Fruit fly (Drosophila melanogaster): ENCODE results near the gene GstD3.
A peak's percentile ranks its signal among the peaks of the same experiment; 100 is the strongest.

The GstD3 gene

DNA sequence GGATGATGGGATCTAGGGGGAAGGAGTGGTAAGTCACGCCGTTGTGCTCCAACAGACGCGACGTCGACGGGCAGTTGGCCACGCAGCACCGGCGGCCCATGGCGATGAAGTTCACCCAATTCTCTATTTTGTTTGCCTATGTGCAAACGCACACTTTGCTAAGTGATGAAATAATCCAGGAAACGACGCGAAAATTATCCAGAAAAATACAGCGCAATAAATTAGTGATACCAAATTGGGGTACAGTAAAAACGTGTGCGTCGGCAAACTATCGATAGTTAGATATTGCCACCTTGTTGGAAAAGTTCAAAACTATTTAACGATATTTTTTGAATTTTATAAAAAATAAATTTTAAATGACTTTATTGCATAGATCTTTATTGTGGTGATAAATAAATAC is 16.8 kb upstream of the GstD3 start, which contains the start of gene MBD-R2 (continued):
- TF ChIP-seq GATAe (GFP tag; conservative IDR thresholded peaks at IDR 0.05) (no peak), Dll (GFP tag; IDR thresholded peaks at IDR 0.05; ENCODE audit: partially characterized antibody) (peak; percentile 78), Ets97D (GFP tag; optimal IDR thresholded peaks at IDR 0.05) (no peak), Atf6 (GFP tag; IDR thresholded peaks at IDR 0.05) (no peak), CG8924 (tag; optimal IDR thresholded peaks at IDR 0.05) (no peak), gem (tag; optimal IDR thresholded peaks at IDR 0.05) (peak; percentile 22), Dref (GFP tag; IDR thresholded peaks at IDR 0.05) (peak; percentile 67), gcm2 (GFP tag; optimal IDR thresholded peaks at IDR 0.05) (no peak), gce (GFP tag; IDR thresholded peaks at IDR 0.05) (no peak), CG34376 (GFP tag; optimal IDR thresholded peaks at IDR 0.05) (no peak), vnd (GFP tag; IDR thresholded peaks at IDR 0.05; ENCODE audit: partially characterized antibody) (peak; percentile 52; the same call in 2 of the 3 replicates), CG4282 (GFP tag; optimal IDR thresholded peaks at IDR 0.05) (no peak), Adf1 (GFP tag; IDR thresholded peaks at IDR 0.05) (no peak), stwl (tag; optimal IDR thresholded peaks at IDR 0.05) (peak; percentile 65), mam (GFP tag; optimal IDR thresholded peaks at IDR 0.05) (no peak), E2f2 (GFP tag; IDR thresholded peaks at IDR 0.05) (peak; percentile 71), Spps (tag; optimal IDR thresholded peaks at IDR 0.05) (no peak), CG4404 (GFP tag; IDR thresholded peaks at IDR 0.05) (no peak), zfh2 (GFP tag; optimal IDR thresholded peaks at IDR 0.05) (no peak), CG11093 (GFP tag; IDR thresholded peaks at IDR 0.05) (no peak), tap (tag; optimal IDR thresholded peaks at IDR 0.05) (no peak), ken (GFP tag; IDR thresholded peaks at IDR 0.05) (no peak), sr (GFP tag; IDR thresholded peaks at IDR 0.05) (no peak), CG31388 (GFP tag; optimal IDR thresholded peaks at IDR 0.05) (no peak), zfh1 (GFP tag; IDR thresholded peaks at IDR 0.05) (no peak), CrebB (tag; optimal IDR thresholded peaks at IDR 0.05) (no peak), Oli (tag; optimal IDR thresholded peaks at IDR 0.05) (no peak), oc (tag; optimal IDR thresholded peaks at IDR 0.05) (no peak), CG31224 (GFP tag; IDR thresholded peaks at IDR 0.05) (no peak), lab (GFP tag; optimal IDR thresholded peaks at IDR 0.05) (no peak), pan (optimal IDR thresholded peaks at IDR 0.05) (no peak), pan (GFP tag; optimal IDR thresholded peaks at IDR 0.05 in 1 of 2, IDR thresholded peaks at IDR 0.05 in 1 of 2) (no peak), CG7271 (tag; optimal IDR thresholded peaks at IDR 0.05) (no peak), CG10267 (tag; optimal IDR thresholded peaks at IDR 0.05) (peak; percentile 41), slbo (GFP tag; IDR thresholded peaks at IDR 0.05) (no peak), Taf1 (GFP tag; IDR thresholded peaks at IDR 0.05) (no peak), CG18011 (GFP tag; optimal IDR thresholded peaks at IDR 0.05) (no peak), dimm (GFP tag; IDR thresholded peaks at IDR 0.05) (no peak), H15 (GFP tag; IDR thresholded peaks at IDR 0.05) (no peak), CG12942 (GFP tag; optimal IDR thresholded peaks at IDR 0.05) (no peak), Nf-YB (GFP tag; optimal IDR thresholded peaks at IDR 0.05) (no peak), CG12236 (GFP tag; optimal IDR thresholded peaks at IDR 0.05) (no peak), grau (tag; optimal IDR thresholded peaks at IDR 0.05) (peak; percentile 42), esg (GFP tag; conservative IDR thresholded peaks at IDR 0.05) (no peak), CG10959 (GFP tag; IDR thresholded peaks at IDR 0.05) (no peak), CG31441 (GFP tag; IDR thresholded peaks at IDR 0.05) (peak; percentile 25; the same call in 1 of the 2 replicates), CG4328 (GFP tag; optimal IDR thresholded peaks at IDR 0.05) (no peak), CG4360 (GFP tag; IDR thresholded peaks at IDR 0.05) (no peak), HHEX (GFP tag; optimal IDR thresholded peaks at IDR 0.05) (no peak), cg (GFP tag; optimal IDR thresholded peaks at IDR 0.05) (no peak), trh (GFP tag; optimal IDR thresholded peaks at IDR 0.05) (no peak), maf-S (GFP tag; optimal IDR thresholded peaks at IDR 0.05) (no peak), CG8281 (tag; optimal IDR thresholded peaks at IDR 0.05) (no peak)
